Fruit fly (Drosophila melanogaster) whole organism, embryonic: ENCODE results near the gene nudE.

Experiments used
- Adf1 ChIP-seq: fragments of 200-800 bp; sonication (Bioruptor generic); IDR thresholded peaks from 2 replicates; pipeline ENCODE4 v1.3.6; 2022; ENCODE audit warnings: missing biosample characterization, missing genetic modification characterization
- CG10979 ChIP-seq: fragments of 200-800 bp; sonication (Bioruptor generic); optimal IDR thresholded peaks from 2 replicates; lab custom pipeline; 2018; ENCODE audit warnings: missing biosample characterization, mild to moderate bottlenecking, missing genetic modification characterization, moderate library complexity
- CG12659 ChIP-seq: fragments of 200-800 bp; sonication (Bioruptor generic); optimal IDR thresholded peaks from 3 replicates; lab custom pipeline; 2017; ENCODE audit warnings: mild to moderate bottlenecking, missing biosample characterization, missing genetic modification reagents, missing genetic modification characterization
- CG13894 ChIP-seq: fragments of 200-800 bp; sonication (Bioruptor generic); optimal IDR thresholded peaks from 3 replicates; lab custom pipeline; 2018; ENCODE audit warnings: missing biosample characterization, mild to moderate bottlenecking, missing genetic modification characterization, moderate library complexity
- CG14014 ChIP-seq: fragments of 200-800 bp; sonication (Bioruptor generic); IDR thresholded peaks from 2 replicates; pipeline ENCODE4 v1.3.6; 2022; ENCODE audit warnings: missing biosample characterization, missing genetic modification characterization
- CG2116 ChIP-seq: fragments of 200-800 bp; sonication (Bioruptor generic); optimal IDR thresholded peaks from 3 replicates; lab custom pipeline; 2018; ENCODE audit warnings: missing biosample characterization, mild to moderate bottlenecking, missing genetic modification characterization
- CG33213 ChIP-seq: fragments of 200-800 bp; sonication (Bioruptor generic); optimal IDR thresholded peaks from 3 replicates; lab custom pipeline; 2016; ENCODE audit warnings: missing biosample characterization, missing genetic modification characterization
- CG5180 ChIP-seq: fragments of 200-800 bp; sonication (Bioruptor generic); optimal IDR thresholded peaks from 3 replicates; lab custom pipeline; 2017; ENCODE audit warnings: missing biosample characterization, missing genetic modification characterization, mild to moderate bottlenecking, moderate library complexity, missing genetic modification reagents
- CG9609 ChIP-seq: fragments of 200-800 bp; sonication (Bioruptor generic); optimal IDR thresholded peaks from 3 replicates; lab custom pipeline; 2016; ENCODE audit warnings: missing biosample characterization, missing genetic modification characterization
- D19B ChIP-seq: fragments of 200-800 bp; sonication (Bioruptor generic); optimal IDR thresholded peaks from 2 replicates; lab custom pipeline; 2017; ENCODE audit warnings: missing biosample characterization, mild to moderate bottlenecking, missing genetic modification characterization
- Deaf1 ChIP-seq: fragments of 200-800 bp; optimal IDR thresholded peaks from 3 replicates; lab custom pipeline; 2019; ENCODE audit warnings: missing biosample characterization, mild to moderate bottlenecking, missing genetic modification characterization, moderate library complexity
- HLH3B ChIP-seq: fragments of 200-800 bp; sonication (Bioruptor generic); IDR thresholded peaks from 2 replicates; pipeline ENCODE4 v1.3.6; 2022; ENCODE audit warnings: missing biosample characterization, missing genetic modification characterization
- Lpt ChIP-seq: fragments of >200 bp; optimal IDR thresholded peaks from 2 replicates; lab custom pipeline; 2018; ENCODE audit warnings: missing biosample characterization, missing genetic modification characterization
- Stat92E ChIP-seq, 3 experiments: fragments of >200 bp in 2 of 3; fragments of 200-800 bp in 1 of 3; sonication (Bioruptor generic) in 1 of 3; optimal IDR thresholded peaks; 2 replicates each; lab custom pipeline; 2017 to 2019; ENCODE audit warnings: missing biosample characterization in 3 of 3, missing genetic modification characterization in 3 of 3, mild to moderate bottlenecking in 1 of 3, moderate library complexity in 1 of 3
- abd-A ChIP-seq: fragments of 200-800 bp; sonication (Bioruptor generic); optimal IDR thresholded peaks from 3 replicates; lab custom pipeline; 2019; ENCODE audit warnings: missing biosample characterization, mild to moderate bottlenecking, missing genetic modification characterization, moderate library complexity
- chif ChIP-seq, 2 experiments: fragments of 200-800 bp; sonication (Bioruptor generic); optimal IDR thresholded peaks; 3 replicates each; lab custom pipeline; 2016; ENCODE audit warnings: missing biosample characterization in 2 of 2, missing genetic modification characterization in 2 of 2
- chinmo ChIP-seq: fragments of 200-800 bp; sonication (Bioruptor generic); IDR thresholded peaks from 4 replicates; pipeline ENCODE4 v1.3.6; 2022; ENCODE audit warnings: missing biosample characterization, missing genetic modification characterization; ENCODE audit not compliant: partially characterized antibody
- ci ChIP-seq: fragments of 200-800 bp; sonication (Bioruptor generic); IDR thresholded peaks from 3 replicates; pipeline ENCODE4 v1.3.6; 2022; ENCODE audit warnings: missing biosample characterization, missing genetic modification characterization
- crol ChIP-seq: fragments of 200-800 bp; sonication (Bioruptor generic); IDR thresholded peaks from 2 replicates; pipeline ENCODE4 v1.3.6; 2022; ENCODE audit warnings: missing biosample characterization, missing genetic modification characterization
- crp ChIP-seq, 2 experiments: fragments of 200-800 bp; sonication (Bioruptor generic); optimal IDR thresholded peaks; 2 replicates in 1 of 2; 3 replicates in 1 of 2; lab custom pipeline; 2017; ENCODE audit warnings: missing biosample characterization in 2 of 2, missing genetic modification characterization in 2 of 2, mild to moderate bottlenecking in 1 of 2, moderate library complexity in 1 of 2
- ewg ChIP-seq: fragments of 200-800 bp; sonication (Bioruptor generic); optimal IDR thresholded peaks from 3 replicates; lab custom pipeline; 2017; ENCODE audit warnings: mild to moderate bottlenecking, missing biosample characterization, missing genetic modification reagents, missing genetic modification characterization
- ftz-f1 ChIP-seq: fragments of 200-800 bp; sonication (Bioruptor generic); optimal IDR thresholded peaks from 2 replicates; lab custom pipeline; 2016; ENCODE audit warnings: missing biosample characterization, missing genetic modification characterization
- gce ChIP-seq: fragments of 200-800 bp; sonication (Bioruptor generic); IDR thresholded peaks from 3 replicates; pipeline ENCODE4 v1.3.6; 2022; ENCODE audit warnings: missing biosample characterization, missing genetic modification characterization
- ind ChIP-seq: fragments of 200-800 bp; sonication (Bioruptor generic); optimal IDR thresholded peaks from 3 replicates; lab custom pipeline; 2016; ENCODE audit warnings: missing biosample characterization, missing genetic modification characterization
- pita ChIP-seq: fragments of 200-800 bp; sonication (Bioruptor generic); optimal IDR thresholded peaks from 2 replicates; lab custom pipeline; 2017; ENCODE audit warnings: missing biosample characterization, mild to moderate bottlenecking, missing genetic modification characterization
- pum ChIP-seq: fragments of 200-800 bp; sonication (Bioruptor generic); optimal IDR thresholded peaks from 2 replicates; lab custom pipeline; 2016; ENCODE audit warnings: missing biosample characterization, missing genetic modification characterization
- pzg ChIP-seq: fragments of 200-800 bp; sonication (Bioruptor generic); optimal IDR thresholded peaks from 3 replicates; lab custom pipeline; 2018; ENCODE audit warnings: missing biosample characterization, mild to moderate bottlenecking, missing genetic modification characterization, moderate library complexity
- scrt ChIP-seq: fragments of 200-800 bp; sonication (Bioruptor generic); optimal IDR thresholded peaks from 2 replicates; lab custom pipeline; 2018; ENCODE audit warnings: missing biosample characterization, mild to moderate bottlenecking, missing genetic modification characterization, moderate library complexity
- sd ChIP-seq: fragments of 200-800 bp; sonication (Bioruptor generic); optimal IDR thresholded peaks from 3 replicates; lab custom pipeline; 2018; ENCODE audit warnings: missing biosample characterization, mild to moderate bottlenecking, missing genetic modification characterization, moderate library complexity
- sens ChIP-seq: fragments of 200-800 bp; sonication (Bioruptor generic); peaks from one replicate; lab custom pipeline; 2016; ENCODE audit warnings: missing biosample characterization, missing genetic modification characterization
- ssp ChIP-seq: fragments of 200-800 bp; sonication (Bioruptor generic); IDR thresholded peaks from 2 replicates; pipeline ENCODE4 v1.3.6; 2022; ENCODE audit warnings: missing biosample characterization, missing genetic modification characterization
- yki ChIP-seq: fragments of >200 bp; optimal IDR thresholded peaks from 3 replicates; lab custom pipeline; 2018

nudE gene

dm6 chr3L:9907719-9908170 lies 8.7 kb downstream of the nudE start, which contains the start of gene bma:
TSS of gene bma (plus strand) at chr3L:9908120.
- peak; percentile 11 for TF ChIP-seq abd-A (tag; lab: Kevin White, UChicago)
- no peak for TF ChIP-seq yki (lab: Kevin White, UChicago)
- TF ChIP-seq Stat92E (GFP tag; optimal IDR thresholded peaks at IDR 0.05; lab: Kevin White, UChicago): no peak
- TF ChIP-seq D19B: no peak
- no peak for TF ChIP-seq Lpt (GFP tag; lab: Kevin White, UChicago)
- TF ChIP-seq pum (GFP tag; lab: Kevin White, UChicago): no peak
- no peak for TF ChIP-seq ftz-f1
- no peak for TF ChIP-seq pita (GFP tag; lab: Kevin White, UChicago)
- peak; percentile 97 for TF ChIP-seq scrt (GFP tag; lab: Kevin White, UChicago)
- TF ChIP-seq Deaf1 (tag; lab: Kevin White, UChicago): peak; percentile 75
- TF ChIP-seq CG2116: no peak
- TF ChIP-seq gce: no peak
- peak; percentile 88 for TF ChIP-seq CG5180 (GFP tag; lab: Kevin White, UChicago)
- TF ChIP-seq CG14014 (GFP tag; lab: Robert Waterston, UW): no peak
- no peak for TF ChIP-seq ind (GFP tag; lab: Kevin White, UChicago)
- TF ChIP-seq, all 482 proteins: peak for 4

DNA sequence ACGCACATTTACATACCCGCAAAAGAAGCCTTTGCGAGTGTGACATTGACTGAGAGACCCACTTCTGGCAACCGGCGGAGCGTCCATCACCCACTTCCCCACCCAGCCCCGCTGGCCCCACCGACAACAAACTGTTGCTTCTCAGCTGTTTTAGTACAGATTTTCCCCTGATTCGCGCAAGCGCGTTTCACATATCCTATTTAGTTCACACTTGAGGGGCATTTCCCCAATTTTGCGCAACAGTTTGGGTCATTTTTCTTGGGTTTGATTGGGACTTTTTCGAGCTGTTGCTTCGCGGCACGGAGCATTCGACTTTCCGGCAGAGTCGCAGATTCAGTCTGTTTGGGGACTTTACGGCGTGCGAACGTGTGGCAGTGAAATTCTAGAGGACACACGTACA lies 28.1 kb downstream of the nudE start:
- TF ChIP-seq CG13894 (tag; lab: Kevin White, UChicago) (peak; percentile 22), chif (GFP tag; optimal IDR thresholded peaks at IDR 0.05; lab: Kevin White, UChicago) (no peak), CG9609 (GFP tag; lab: Kevin White, UChicago) (no peak), ewg (GFP tag; lab: Kevin White, UChicago) (peak; percentile 83), scrt (GFP tag; lab: Kevin White, UChicago) (peak; percentile 100), crp (GFP tag; optimal IDR thresholded peaks at IDR 0.05; lab: Kevin White, UChicago) (peak in 1 of 2 experiments; percentile 33), CG10979 (tag; lab: Kevin White, UChicago) (no peak), pzg (no peak), Deaf1 (tag; lab: Kevin White, UChicago) (peak; percentile 69), CG12659 (GFP tag; lab: Kevin White, UChicago) (no peak), CG33213 (GFP tag; lab: Kevin White, UChicago) (no peak), crol (GFP tag; lab: Robert Waterston, UW) (peak; percentile 74), Adf1 (GFP tag; lab: Robert Waterston, UW) (peak; percentile 10; the same call in 1 of the 2 replicates), HLH3B (no peak), sd (no peak), sens (no peak), chinmo (0 out of 4 replicates have a peak, but pooled peaks have one; percentile 24), abd-A (tag; lab: Kevin White, UChicago) (peak; percentile 69), ssp (GFP tag; lab: Robert Waterston, UW) (no peak), ci (GFP tag; lab: Robert Waterston, UW) (no peak), CG5180 (GFP tag; lab: Kevin White, UChicago) (peak; percentile 92)
- TF ChIP-seq, all 482 proteins: peak for 10
